Worm (Caenorhabditis elegans): Measurements from ENCODE around the gene catp-3.
A peak's percentile ranks its signal among the peaks of the same experiment; 100 is the strongest.

catp-3 gene

DNA sequence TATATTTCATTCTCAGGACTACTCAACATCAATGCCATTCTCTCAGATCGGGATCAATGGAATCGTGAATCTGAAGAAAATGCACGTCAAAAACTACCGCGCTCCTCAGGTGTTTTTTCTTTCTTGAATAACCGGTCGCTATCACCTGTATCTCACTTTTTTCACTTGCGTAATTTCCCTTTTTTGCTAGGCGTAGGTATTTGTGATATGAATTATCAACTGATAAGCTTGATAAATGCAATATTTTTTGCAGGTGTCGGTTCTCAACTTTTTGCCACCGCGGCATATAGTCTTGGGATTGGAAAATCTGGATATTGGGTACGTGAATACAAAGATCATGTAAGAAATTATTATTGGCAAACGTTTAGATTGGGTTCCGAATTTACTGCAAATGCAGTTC, 20.6 kb upstream of the catp-3 start:
- TF ChIP-seq blmp-1 (tag; optimal IDR thresholded peaks at IDR 0.05) (peak; percentile 79), C16A3.4 (tag; optimal IDR thresholded peaks at IDR 0.05) (no peak), unc-98 (GFP tag; IDR thresholded peaks at IDR 0.05) (no peak)

ce11 chrV:8057771-8058170, 18.0 kb upstream of the catp-3 start:
- TF ChIP-seq grh-1 (GFP tag; IDR thresholded peaks at IDR 0.05), result 0 out of 2 replicates have a peak, but pooled peaks have one; percentile 14

- TF ChIP-seq nhr-84 (tag; optimal IDR thresholded peaks at IDR 0.05) (no peak), tbx-2 (tag; optimal IDR thresholded peaks at IDR 0.05) (no peak), hlh-4 (tag; optimal IDR thresholded peaks at IDR 0.05) (no peak), efl-1 (optimal IDR thresholded peaks at IDR 0.05) (no peak), efl-1 (GFP tag; optimal IDR thresholded peaks at IDR 0.05 in 1 of 2) (no peak), blmp-1 (tag; optimal IDR thresholded peaks at IDR 0.05) (no peak), ces-1 (GFP tag; optimal IDR thresholded peaks at IDR 0.05) (no peak)
Measured at ce11 chrV:8058359-8058758, 17.5 kb upstream of the catp-3 start, which contains the start of gene str-138. Gene str-138, plus strand, starts transcription at chrV:8058659.

- no peak for TF ChIP-seq sox-4 (tag; optimal IDR thresholded peaks at IDR 0.05)
- TF ChIP-seq lin-13 (GFP tag; optimal IDR thresholded peaks at IDR 0.05), result no peak
- TF ChIP-seq hlh-4 (tag; optimal IDR thresholded peaks at IDR 0.05), result no peak
- TF ChIP-seq efl-1 (optimal IDR thresholded peaks at IDR 0.05), result no peak
- no peak for TF ChIP-seq efl-1 (GFP tag; optimal IDR thresholded peaks at IDR 0.05 in 1 of 2)
- no peak for TF ChIP-seq fkh-4 (tag; optimal IDR thresholded peaks at IDR 0.05; ENCODE audit: borderline replicate concordance)
- TF ChIP-seq grh-1 (GFP tag; IDR thresholded peaks at IDR 0.05), result no peak
- no peak for TF ChIP-seq pag-3 (tag; optimal IDR thresholded peaks at IDR 0.05; ENCODE audit: borderline replicate concordance, insufficient read depth)
- no peak for TF ChIP-seq lir-3 (tag; optimal IDR thresholded peaks at IDR 0.05; ENCODE audit: poor library complexity)
- no peak for TF ChIP-seq nhr-19 (GFP tag; conservative IDR thresholded peaks at IDR 0.05)
- TF ChIP-seq snu-23 (GFP tag; optimal IDR thresholded peaks at IDR 0.05), result no peak
- TF ChIP-seq rnt-1 (tag; optimal IDR thresholded peaks at IDR 0.05), result no peak
- no peak for TF ChIP-seq ceh-88 (GFP tag; IDR thresholded peaks at IDR 0.05)
Measured at ce11 chrV:8062074-8062473, 13.7 kb upstream of the catp-3 start, which contains the start of gene str-139. Gene str-139, minus strand, starts transcription at chrV:8062174.

DNA sequence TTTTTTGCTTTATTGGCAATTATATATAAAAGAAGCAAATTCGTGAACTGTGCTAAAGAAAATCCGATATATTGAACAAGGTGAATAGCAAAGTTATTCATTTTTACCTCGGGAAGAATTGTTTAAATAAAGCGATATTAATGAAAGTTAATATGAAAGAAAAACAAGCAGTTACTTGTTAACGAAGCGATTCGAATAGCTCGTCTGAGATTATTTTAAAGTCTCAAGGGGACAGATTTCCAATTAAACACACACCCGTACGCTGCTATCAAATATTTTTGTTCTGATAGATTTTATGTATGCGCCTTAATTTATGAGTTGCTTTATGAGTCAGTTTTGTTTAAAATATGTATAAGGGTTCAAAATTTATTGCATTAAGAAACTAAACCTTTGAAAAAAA, 8.0 kb upstream of the catp-3 start, which contains the start of gene str-140:
str-140 (minus strand) TSS at position 101 of the 400 bp plus-strand sequence.
- TF ChIP-seq hpl-2 (GFP tag; optimal IDR thresholded peaks at IDR 0.05) (no peak), pax-3 (tag; optimal IDR thresholded peaks at IDR 0.05) (no peak), nhr-237 (tag; optimal IDR thresholded peaks at IDR 0.05) (no peak), ces-1 (GFP tag; optimal IDR thresholded peaks at IDR 0.05) (no peak)

DNA sequence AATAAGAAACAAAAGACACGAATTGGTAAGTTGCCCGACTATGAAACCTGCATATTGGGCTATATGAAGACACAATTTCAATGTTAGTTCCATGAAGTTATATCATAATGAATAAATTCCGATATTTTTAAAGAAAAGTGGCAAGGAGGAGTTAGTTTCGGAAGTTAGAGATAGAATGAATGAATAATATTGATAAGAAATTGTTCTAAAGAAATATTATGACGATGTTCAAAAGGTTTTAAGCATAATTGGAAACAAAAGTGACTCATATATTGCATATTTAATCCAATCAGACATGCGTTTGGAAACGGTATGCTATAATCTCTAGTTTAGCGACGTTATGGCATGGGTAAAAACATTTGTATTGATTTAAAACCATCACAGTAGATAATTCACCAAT, 6.2 kb upstream of the catp-3 start, which contains the start of gene str-143:
str-143 (minus strand) TSS at position 101 of the 400 bp plus-strand sequence.
- TF ChIP-seq lin-15B (tag; optimal IDR thresholded peaks at IDR 0.05), result no peak
- TF ChIP-seq nhr-71 (tag; optimal IDR thresholded peaks at IDR 0.05), result no peak

DNA sequence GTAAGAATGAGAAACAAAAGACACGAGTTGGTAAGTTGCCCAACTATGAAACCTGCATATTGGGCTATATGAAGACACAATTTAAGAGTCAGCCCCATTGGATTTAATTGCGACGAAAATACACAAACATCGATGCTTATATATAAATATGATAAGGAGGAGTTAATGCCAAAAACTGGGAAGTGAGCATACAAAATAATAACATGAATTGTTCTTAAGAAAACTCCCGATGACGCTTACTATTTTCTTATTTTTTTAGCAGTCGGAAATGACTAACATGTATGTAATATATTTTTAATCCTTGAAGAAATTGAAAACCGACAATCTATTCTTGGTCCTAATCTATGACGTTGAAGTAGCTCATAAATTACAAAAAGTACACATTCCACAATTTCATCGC, 3.8 kb upstream of the catp-3 start, which contains the start of gene str-144:
str-144 (minus strand) TSS at position 101 of the 400 bp plus-strand sequence.
- no peak for TF ChIP-seq efl-1 (optimal IDR thresholded peaks at IDR 0.05)
- no peak for TF ChIP-seq efl-1 (GFP tag; optimal IDR thresholded peaks at IDR 0.05 in 1 of 2)
- peak; percentile 15 for TF ChIP-seq dsc-1 (tag; optimal IDR thresholded peaks at IDR 0.05)

DNA sequence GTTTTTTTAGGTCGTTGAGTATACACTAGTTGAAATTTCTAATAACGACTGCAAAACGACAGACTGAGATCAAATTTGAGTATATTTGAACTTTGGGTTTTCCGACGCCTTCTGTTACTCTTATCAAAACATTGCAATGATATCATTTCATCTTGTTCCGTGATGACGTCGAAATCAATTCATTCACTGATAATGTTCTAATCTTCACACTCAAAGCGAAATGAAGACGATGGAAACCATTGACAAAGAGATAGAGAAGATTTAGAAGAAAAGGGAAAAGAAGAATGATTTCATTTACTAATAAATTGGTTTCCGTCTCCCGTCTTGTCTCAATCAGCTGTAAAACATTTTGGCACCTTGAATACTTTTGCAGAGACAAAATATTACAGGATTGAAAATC, 2.6 kb upstream of the catp-3 start:
- TF ChIP-seq ceh-8 (GFP tag; optimal IDR thresholded peaks at IDR 0.05), result no peak
- no peak for TF ChIP-seq pag-3 (tag; optimal IDR thresholded peaks at IDR 0.05; ENCODE audit: borderline replicate concordance, insufficient read depth)
- no peak for TF ChIP-seq unc-86 (tag; optimal IDR thresholded peaks at IDR 0.05)
- no peak for TF ChIP-seq egl-27 (tag; optimal IDR thresholded peaks at IDR 0.05)
- no peak for TF ChIP-seq C16A3.4 (tag; optimal IDR thresholded peaks at IDR 0.05)
- TF ChIP-seq mdl-1 (tag; optimal IDR thresholded peaks at IDR 0.05), result no peak
- no peak for TF ChIP-seq nhr-71 (tag; optimal IDR thresholded peaks at IDR 0.05)
- no peak for TF ChIP-seq nhr-11 (tag; optimal IDR thresholded peaks at IDR 0.05)
- no peak for TF ChIP-seq zip-4 (GFP tag; optimal IDR thresholded peaks at IDR 0.05)
- peak; percentile 29 for TF ChIP-seq nhr-20 (tag; optimal IDR thresholded peaks at IDR 0.05)
- TF ChIP-seq elt-3 (tag; optimal IDR thresholded peaks at IDR 0.05), result peak in 5 of 6 experiments; percentile 78 to 89 (median 86)
- no peak for TF ChIP-seq xbp-1 (tag; optimal IDR thresholded peaks at IDR 0.05)
- no peak for TF ChIP-seq nhr-19 (GFP tag; conservative IDR thresholded peaks at IDR 0.05)
- TF ChIP-seq fos-1 (tag; optimal IDR thresholded peaks at IDR 0.05), result no peak
- no peak for TF ChIP-seq nhr-28 (tag; optimal IDR thresholded peaks at IDR 0.05)
- TF ChIP-seq isw-1 (GFP tag; IDR thresholded peaks at IDR 0.05), result no peak
- no peak for TF ChIP-seq grh-1 (GFP tag; IDR thresholded peaks at IDR 0.05)
- TF ChIP-seq mab-9 (GFP tag; IDR thresholded peaks at IDR 0.05), result no peak
